Fruit fly (Drosophila melanogaster) whole organism, embryonic: ENCODE measurements around the gene CG15212.
A peak's percentile ranks its signal among the peaks of the same experiment; 100 is the strongest.

Experiments used
- Atf-2 ChIP-seq: fragments of 200-800 bp; sonication (Bioruptor generic); optimal IDR thresholded peaks from 2 replicates; lab custom pipeline; 2016; ENCODE audit warnings: missing biosample characterization, missing genetic modification characterization
- B-H2 ChIP-seq: fragments of 200-800 bp; sonication (Bioruptor generic); optimal IDR thresholded peaks from 2 replicates; lab custom pipeline; 2018; ENCODE audit warnings: missing biosample characterization, mild to moderate bottlenecking, missing genetic modification characterization
- CG11247 ChIP-seq: fragments of 200-800 bp; sonication (Bioruptor generic); IDR thresholded peaks from 2 replicates; pipeline ENCODE4 v1.3.6; 2022; ENCODE audit warnings: missing biosample characterization, missing genetic modification characterization
- CG11504 ChIP-seq: fragments of 200-800 bp; sonication (Bioruptor generic); optimal IDR thresholded peaks from 3 replicates; lab custom pipeline; 2019; ENCODE audit warnings: missing biosample characterization, mild to moderate bottlenecking, missing genetic modification characterization, moderate library complexity
- CG11695 ChIP-seq: fragments of 200-800 bp; sonication (Bioruptor generic); IDR thresholded peaks from 3 replicates; pipeline ENCODE4 v1.3.6; 2022; ENCODE audit warnings: missing biosample characterization, missing genetic modification characterization
- CG12659 ChIP-seq: fragments of 200-800 bp; sonication (Bioruptor generic); optimal IDR thresholded peaks from 3 replicates; lab custom pipeline; 2017; ENCODE audit warnings: mild to moderate bottlenecking, missing biosample characterization, missing genetic modification reagents, missing genetic modification characterization
- CG1602 ChIP-seq: fragments of 200-800 bp; sonication (Bioruptor generic); optimal IDR thresholded peaks from 3 replicates; lab custom pipeline; 2016; ENCODE audit warnings: missing biosample characterization, missing genetic modification characterization
- CG17361 ChIP-seq: fragments of 200-800 bp; sonication (Bioruptor generic); IDR thresholded peaks from 3 replicates; pipeline ENCODE4 v1.3.6; 2022; ENCODE audit warnings: missing biosample characterization, missing genetic modification characterization
- CG17568 ChIP-seq: fragments of 200-800 bp; sonication (Bioruptor generic); optimal IDR thresholded peaks from 2 replicates; lab custom pipeline; 2018; ENCODE audit warnings: missing biosample characterization, mild to moderate bottlenecking, missing genetic modification characterization, moderate library complexity
- CG2199 ChIP-seq: fragments of 200-800 bp; sonication (Bioruptor generic); IDR thresholded peaks from 3 replicates; pipeline ENCODE4 v1.3.6; 2022; ENCODE audit warnings: missing biosample characterization, missing genetic modification characterization
- CG2678 ChIP-seq: fragments of 200-800 bp; sonication (Bioruptor generic); optimal IDR thresholded peaks from 3 replicates; lab custom pipeline; 2019; ENCODE audit warnings: missing biosample characterization, mild to moderate bottlenecking, missing genetic modification characterization, moderate library complexity
- CG2875 ChIP-seq: fragments of 200-800 bp; sonication (Bioruptor generic); optimal IDR thresholded peaks from 2 replicates; lab custom pipeline; 2017; ENCODE audit warnings: missing biosample characterization, mild to moderate bottlenecking, missing genetic modification characterization, missing genetic modification reagents
- CG31224 ChIP-seq: fragments of 200-800 bp; sonication (Bioruptor generic); IDR thresholded peaks from 2 replicates; pipeline ENCODE4 v1.3.6; 2022; ENCODE audit warnings: missing biosample characterization, missing genetic modification characterization
- CG31388 ChIP-seq: fragments of 200-800 bp; sonication (Bioruptor generic); optimal IDR thresholded peaks from 2 replicates; lab custom pipeline; 2016; ENCODE audit warnings: missing biosample characterization, missing genetic modification characterization
- CG5180 ChIP-seq: fragments of 200-800 bp; sonication (Bioruptor generic); optimal IDR thresholded peaks from 3 replicates; lab custom pipeline; 2017; ENCODE audit warnings: missing biosample characterization, missing genetic modification characterization, mild to moderate bottlenecking, moderate library complexity, missing genetic modification reagents
- CG6791 ChIP-seq: fragments of 200-800 bp; sonication (Bioruptor generic); IDR thresholded peaks from 3 replicates; pipeline ENCODE4 v1.3.6; 2022; ENCODE audit warnings: missing biosample characterization, missing genetic modification characterization; ENCODE audit not compliant: partially characterized antibody
- CG6854 ChIP-seq: fragments of 200-800 bp; sonication (Bioruptor generic); optimal IDR thresholded peaks from 3 replicates; lab custom pipeline; 2017; ENCODE audit warnings: missing biosample characterization, mild to moderate bottlenecking, missing genetic modification characterization
- CG7372 ChIP-seq: fragments of 200-800 bp; sonication (Bioruptor generic); IDR thresholded peaks from 2 replicates; pipeline ENCODE4 v1.3.6; 2022; ENCODE audit warnings: missing biosample characterization, missing genetic modification characterization
- CG9817 ChIP-seq: fragments of 200-800 bp; sonication (Bioruptor generic); optimal IDR thresholded peaks from 2 replicates; lab custom pipeline; 2018; ENCODE audit warnings: missing biosample characterization, mild to moderate bottlenecking, missing genetic modification characterization, moderate library complexity
- Dad ChIP-seq: fragments of 200-800 bp; sonication (Bioruptor generic); optimal IDR thresholded peaks from 3 replicates; lab custom pipeline; 2016; ENCODE audit warnings: missing biosample characterization, missing genetic modification characterization
- GATAe ChIP-seq: fragments of 200-800 bp; sonication (Bioruptor generic); conservative IDR thresholded peaks from 2 replicates; pipeline ENCODE4 v1.3.6; 2022; ENCODE audit warnings: missing biosample characterization, missing genetic modification characterization
- HHEX ChIP-seq: fragments of 200-800 bp; sonication (Bioruptor generic); optimal IDR thresholded peaks from 3 replicates; lab custom pipeline; 2017; ENCODE audit warnings: missing biosample characterization, mild to moderate bottlenecking, missing genetic modification characterization, missing genetic modification reagents
- Hr39 ChIP-seq: fragments of >200 bp; optimal IDR thresholded peaks from 2 replicates; lab custom pipeline; 2017
- Lim3 ChIP-seq: fragments of 200-800 bp; sonication (Bioruptor generic); IDR thresholded peaks from 2 replicates; pipeline ENCODE4 v1.3.6; 2022; ENCODE audit warnings: missing biosample characterization, missing genetic modification characterization
- Med ChIP-seq: fragments of 200-800 bp; sonication (Bioruptor generic); peaks from one replicate; lab custom pipeline; 2016; ENCODE audit warnings: missing biosample characterization, missing genetic modification characterization, mild to moderate bottlenecking, inconsistent platforms, moderate library complexity
- Meics ChIP-seq: fragments of 200-800 bp; sonication (Bioruptor generic); optimal IDR thresholded peaks from 2 replicates; lab custom pipeline; 2017; ENCODE audit warnings: missing biosample characterization, mild to moderate bottlenecking, missing genetic modification characterization
- NK7.1 ChIP-seq: fragments of 200-800 bp; sonication (Bioruptor generic); optimal IDR thresholded peaks from 3 replicates; lab custom pipeline; 2016; ENCODE audit warnings: missing biosample characterization, missing genetic modification characterization
- Sox100B ChIP-seq: fragments of 200-800 bp; sonication (Bioruptor generic); optimal IDR thresholded peaks from 3 replicates; lab custom pipeline; 2018; ENCODE audit warnings: missing biosample characterization, mild to moderate bottlenecking, missing genetic modification characterization
- Sry-δ ChIP-seq: fragments of 200-800 bp; sonication (Bioruptor generic); optimal IDR thresholded peaks from 2 replicates; lab custom pipeline; 2016; ENCODE audit warnings: missing biosample characterization, missing genetic modification characterization
- abd-A ChIP-seq: fragments of 200-800 bp; sonication (Bioruptor generic); optimal IDR thresholded peaks from 3 replicates; lab custom pipeline; 2019; ENCODE audit warnings: missing biosample characterization, mild to moderate bottlenecking, missing genetic modification characterization, moderate library complexity
- bowl ChIP-seq: fragments of 200-800 bp; sonication (Bioruptor generic); IDR thresholded peaks from 2 replicates; pipeline ENCODE4 v1.3.6; 2022; ENCODE audit warnings: missing biosample characterization, missing genetic modification characterization
- cad ChIP-seq: fragments of >200 bp; optimal IDR thresholded peaks from 2 replicates; lab custom pipeline; 2017; ENCODE audit warnings: missing biosample characterization, missing genetic modification characterization
- crc ChIP-seq: fragments of 200-800 bp; sonication (Bioruptor generic); optimal IDR thresholded peaks from 2 replicates; lab custom pipeline; 2016; ENCODE audit warnings: missing biosample characterization, missing genetic modification characterization
- fu2 ChIP-seq: fragments of 200-800 bp; sonication (Bioruptor generic); optimal IDR thresholded peaks from 2 replicates; lab custom pipeline; 2016; ENCODE audit warnings: missing biosample characterization, missing genetic modification characterization
- grau ChIP-seq: fragments of 200-800 bp; optimal IDR thresholded peaks from 3 replicates; lab custom pipeline; 2019; ENCODE audit warnings: missing biosample characterization, mild to moderate bottlenecking, missing genetic modification characterization, moderate library complexity
- ham ChIP-seq: fragments of 200-800 bp; sonication (Bioruptor generic); IDR thresholded peaks from 2 replicates; pipeline ENCODE4 v1.3.6; 2022; ENCODE audit warnings: missing biosample characterization, missing genetic modification characterization
- hth ChIP-seq: fragments of >200 bp; optimal IDR thresholded peaks from 2 replicates; lab custom pipeline; 2017; ENCODE audit warnings: inconsistent platforms
- jigr1 ChIP-seq: fragments of 200-800 bp; sonication (Bioruptor generic); IDR thresholded peaks from 3 replicates; pipeline ENCODE4 v1.3.6; 2022; ENCODE audit warnings: missing biosample characterization, missing genetic modification characterization
- kay ChIP-seq: fragments of 200-800 bp; sonication (Bioruptor generic); optimal IDR thresholded peaks from 2 replicates; lab custom pipeline; 2016; ENCODE audit warnings: missing biosample characterization, missing genetic modification characterization
- klu ChIP-seq: fragments of 200-800 bp; sonication (Bioruptor generic); IDR thresholded peaks from 2 replicates; pipeline ENCODE4 v1.3.6; 2022; ENCODE audit warnings: missing biosample characterization, missing genetic modification characterization
- lbe ChIP-seq: fragments of 200-800 bp; sonication (Bioruptor generic); optimal IDR thresholded peaks from 2 replicates; lab custom pipeline; 2016; ENCODE audit warnings: missing biosample characterization, mild to moderate bottlenecking, missing genetic modification characterization
- nom ChIP-seq: fragments of 200-800 bp; sonication (Bioruptor generic); optimal IDR thresholded peaks from 2 replicates; lab custom pipeline; 2017; ENCODE audit warnings: missing biosample characterization, missing genetic modification characterization, mild to moderate bottlenecking, moderate library complexity, missing genetic modification reagents
- oc ChIP-seq: fragments of 200-800 bp; sonication (Bioruptor generic); optimal IDR thresholded peaks from 2 replicates; lab custom pipeline; 2018; ENCODE audit warnings: missing biosample characterization, mild to moderate bottlenecking, missing genetic modification characterization, moderate library complexity
- pb ChIP-seq: fragments of 200-800 bp; sonication (Bioruptor generic); optimal IDR thresholded peaks from 3 replicates; lab custom pipeline; 2016; ENCODE audit warnings: missing biosample characterization, missing genetic modification characterization
- pros ChIP-seq: fragments of 200-800 bp; sonication (Bioruptor generic); optimal IDR thresholded peaks from 3 replicates; lab custom pipeline; 2019; ENCODE audit warnings: missing biosample characterization, mild to moderate bottlenecking, missing genetic modification characterization, moderate library complexity
- pzg ChIP-seq: fragments of 200-800 bp; sonication (Bioruptor generic); optimal IDR thresholded peaks from 3 replicates; lab custom pipeline; 2018; ENCODE audit warnings: missing biosample characterization, mild to moderate bottlenecking, missing genetic modification characterization, moderate library complexity
- rib ChIP-seq: fragments of 200-800 bp; sonication (Bioruptor generic); IDR thresholded peaks from 2 replicates; pipeline ENCODE4 v1.3.6; 2022; ENCODE audit warnings: missing biosample characterization, missing genetic modification characterization
- salm ChIP-seq: fragments of 200-800 bp; sonication (Bioruptor generic); optimal IDR thresholded peaks from 2 replicates; lab custom pipeline; 2018; ENCODE audit warnings: missing biosample characterization, mild to moderate bottlenecking, missing genetic modification characterization
- sens ChIP-seq: fragments of 200-800 bp; sonication (Bioruptor generic); peaks from one replicate; lab custom pipeline; 2016; ENCODE audit warnings: missing biosample characterization, missing genetic modification characterization
- tna ChIP-seq: fragments of 200-800 bp; sonication (Bioruptor generic); IDR thresholded peaks from 2 replicates; pipeline ENCODE4 v1.3.6; 2022; ENCODE audit warnings: missing biosample characterization, missing genetic modification characterization; ENCODE audit not compliant: partially characterized antibody
- ttk ChIP-seq: fragments of 200-800 bp; sonication (Bioruptor generic); IDR thresholded peaks from 2 replicates; pipeline ENCODE4 v2.1.2; 2022; ENCODE audit warnings: missing biosample characterization, missing genetic modification characterization

The CG15212 gene

dm6 chr3L:5133704-5134430, 2.5 kb downstream of the CG15212 start, which contains the start of gene Yod1 (continued):
- no peak for TF ChIP-seq CG9817 (tag; lab: Kevin White, UChicago)
- no peak for TF ChIP-seq B-H2 (GFP tag; lab: Kevin White, UChicago)
- TF ChIP-seq rib (GFP tag; lab: Robert Waterston, UW) = no peak
- TF ChIP-seq nom (GFP tag; lab: Kevin White, UChicago) = peak; percentile 2
- peak; percentile 70 for TF ChIP-seq tna (GFP tag; lab: Robert Waterston, UW)
- peak; percentile 4 for TF ChIP-seq CG11504 (tag; lab: Kevin White, UChicago)
- TF ChIP-seq bowl = no peak
- no peak for TF ChIP-seq Sox100B (GFP tag; lab: Kevin White, UChicago)
- TF ChIP-seq Sry-δ = peak; percentile 47
- no peak for TF ChIP-seq CG31224
- TF ChIP-seq CG17568 (GFP tag; lab: Kevin White, UChicago) = no peak
- TF ChIP-seq CG17361 = peak; percentile 32; the same call in 1 of the 3 replicates
- TF ChIP-seq CG5180 (GFP tag; lab: Kevin White, UChicago) = no peak
- TF ChIP-seq fu2 = no peak
- peak; percentile 82 for TF ChIP-seq CG6791 (GFP tag; lab: Robert Waterston, UW)
- TF ChIP-seq Meics (GFP tag; lab: Kevin White, UChicago) = no peak
- TF ChIP-seq NK7.1 = no peak
- no peak for TF ChIP-seq Hr39 (lab: Kevin White, UChicago)
- TF ChIP-seq salm (tag; lab: Kevin White, UChicago) = no peak
- peak; percentile 75 for TF ChIP-seq sens
- TF ChIP-seq klu (GFP tag; lab: Robert Waterston, UW) = no peak
- TF ChIP-seq ham (GFP tag; lab: Robert Waterston, UW) = no peak
- TF ChIP-seq pros (GFP tag; lab: Kevin White, UChicago) = no peak
- no peak for TF ChIP-seq CG11247 (GFP tag; lab: Robert Waterston, UW)
- TF ChIP-seq CG12659 (GFP tag; lab: Kevin White, UChicago) = peak; percentile 57
- TF ChIP-seq CG1602 (GFP tag; lab: Kevin White, UChicago) = no peak
- TF ChIP-seq oc (tag; lab: Kevin White, UChicago) = no peak
- TF ChIP-seq HHEX (GFP tag; lab: Kevin White, UChicago) = no peak
- TF ChIP-seq CG31388 (GFP tag; lab: Kevin White, UChicago) = no peak
- no peak for TF ChIP-seq hth (lab: Kevin White, UChicago)
- TF ChIP-seq CG11695 (GFP tag; lab: Robert Waterston, UW) = no peak
- no peak for TF ChIP-seq CG2875 (GFP tag; lab: Kevin White, UChicago)
- TF ChIP-seq Lim3 (GFP tag; lab: Robert Waterston, UW) = no peak
- no peak for TF ChIP-seq crc
- TF ChIP-seq pzg = peak; percentile 63
- TF ChIP-seq cad = no peak
- no peak for TF ChIP-seq ttk (GFP tag; lab: Robert Waterston, UW)
- no peak for TF ChIP-seq pb (GFP tag; lab: Kevin White, UChicago)
- TF ChIP-seq kay = peak; percentile 62
- TF ChIP-seq GATAe (GFP tag; lab: Robert Waterston, UW) = no peak
- no peak for TF ChIP-seq CG2678 (tag; lab: Kevin White, UChicago)
- no peak for TF ChIP-seq CG6854
- no peak for TF ChIP-seq Dad (GFP tag; lab: Kevin White, UChicago)
- TF ChIP-seq grau (tag; lab: Kevin White, UChicago) = no peak
- TF ChIP-seq jigr1 (GFP tag; lab: Robert Waterston, UW) = no peak
- no peak for TF ChIP-seq Atf-2
- TF ChIP-seq CG7372 (GFP tag; lab: Robert Waterston, UW) = no peak
- TF ChIP-seq lbe (GFP tag; lab: Kevin White, UChicago) = peak; percentile 21
- TF ChIP-seq abd-A = peak; percentile 35
- TF ChIP-seq CG2199 (GFP tag; lab: Robert Waterston, UW) = no peak
- peak; percentile 4 for TF ChIP-seq Med
